Fruit fly (Drosophila melanogaster): Measurements from ENCODE around the gene nonC.

nonC gene

dm6 chrX:6778780-6779179, 45.5 kb upstream of the nonC start:
- TF ChIP-seq Sox14 (GFP tag; optimal IDR thresholded peaks at IDR 0.05) (no peak), Sox102F (GFP tag; optimal IDR thresholded peaks at IDR 0.05) (no peak), Ets96B (tag; optimal IDR thresholded peaks at IDR 0.05) (peak; percentile 5), CG7368 (GFP tag; optimal IDR thresholded peaks at IDR 0.05) (no peak), vri (GFP tag; optimal IDR thresholded peaks at IDR 0.05) (no peak), Hr39 (GFP tag; optimal IDR thresholded peaks at IDR 0.05) (peak; percentile 20), cyc (GFP tag; optimal IDR thresholded peaks at IDR 0.05) (peak; percentile 4), Blimp-1 (GFP tag; optimal IDR thresholded peaks at IDR 0.05) (no peak), CG32006 (GFP tag; optimal IDR thresholded peaks at IDR 0.05) (peak; percentile 21), Eip75B (GFP tag; optimal IDR thresholded peaks at IDR 0.05) (no peak), Sox15 (GFP tag; optimal IDR thresholded peaks at IDR 0.05) (no peak), dsx (GFP tag; optimal IDR thresholded peaks at IDR 0.05; ENCODE audit: poor library complexity, severe bottlenecking) (no peak), esn (GFP tag; optimal IDR thresholded peaks at IDR 0.05) (no peak), topi (GFP tag; optimal IDR thresholded peaks at IDR 0.05) (no peak), achi (GFP tag; optimal IDR thresholded peaks at IDR 0.05) (no peak), Eip93F (GFP tag; optimal IDR thresholded peaks at IDR 0.05) (no peak), CG10669 (GFP tag; optimal IDR thresholded peaks at IDR 0.05) (peak; percentile 37), CG15336 (GFP tag; IDR thresholded peaks at IDR 0.05) (no peak), CG9139 (GFP tag; optimal IDR thresholded peaks at IDR 0.05) (no peak), eg (GFP tag; IDR thresholded peaks at IDR 0.05) (no peak), Eip78C (GFP tag) (peak; percentile 78), OdsH (GFP tag; optimal IDR thresholded peaks at IDR 0.05) (peak; percentile 32), pdm3 (GFP tag; optimal IDR thresholded peaks at IDR 0.05) (peak; percentile 1), Gug (GFP tag; IDR thresholded peaks at IDR 0.05) (no peak), CG31627 (GFP tag; optimal IDR thresholded peaks at IDR 0.05) (peak; percentile 20), lz (GFP tag; optimal IDR thresholded peaks at IDR 0.05) (peak; percentile 1), CG8632 (GFP tag; optimal IDR thresholded peaks at IDR 0.05) (no peak), svp (GFP tag) (peak; percentile 68), acj6 (GFP tag; optimal IDR thresholded peaks at IDR 0.05) (peak; percentile 9), CG6808 (GFP tag; optimal IDR thresholded peaks at IDR 0.05) (peak; percentile 0), net (GFP tag; optimal IDR thresholded peaks at IDR 0.05) (no peak), fd59A (GFP tag; optimal IDR thresholded peaks at IDR 0.05) (no peak), Hr4 (GFP tag; optimal IDR thresholded peaks at IDR 0.05) (peak; percentile 13), CG6792 (GFP tag; optimal IDR thresholded peaks at IDR 0.05) (no peak), CG6163 (GFP tag; IDR thresholded peaks at IDR 0.05) (no peak)

dm6 chrX:6779609-6780139, 44.6 kb upstream of the nonC start, which contains the start of gene shf:
TSS of gene shf (minus strand) at chrX:6779659.
- TF ChIP-seq CG6808 (GFP tag; optimal IDR thresholded peaks at IDR 0.05) (no peak), Met (GFP tag; optimal IDR thresholded peaks at IDR 0.05) (no peak), fd85E (GFP tag; optimal IDR thresholded peaks at IDR 0.05) (no peak), Hr4 (GFP tag; optimal IDR thresholded peaks at IDR 0.05) (peak; percentile 46), CG3032 (tag; optimal IDR thresholded peaks at IDR 0.05) (peak; percentile 20), net (GFP tag; optimal IDR thresholded peaks at IDR 0.05) (no peak), lz (GFP tag; optimal IDR thresholded peaks at IDR 0.05) (peak; percentile 22), esn (GFP tag; optimal IDR thresholded peaks at IDR 0.05) (peak; percentile 56), CG15336 (GFP tag; IDR thresholded peaks at IDR 0.05) (peak; percentile 35; the same call in 1 of the 2 replicates), Eip78C (GFP tag) (peak; percentile 73), CG8632 (GFP tag; optimal IDR thresholded peaks at IDR 0.05) (no peak), CG7368 (GFP tag; optimal IDR thresholded peaks at IDR 0.05) (peak; percentile 12), Ets96B (tag; optimal IDR thresholded peaks at IDR 0.05) (peak; percentile 9), CG31627 (GFP tag; optimal IDR thresholded peaks at IDR 0.05) (peak; percentile 3), Sox102F (GFP tag; optimal IDR thresholded peaks at IDR 0.05) (peak; percentile 18), fd59A (GFP tag; optimal IDR thresholded peaks at IDR 0.05) (peak; percentile 4), eg (GFP tag; IDR thresholded peaks at IDR 0.05) (0 out of 3 replicates have a peak, but pooled peaks have one; percentile 32), CG8119 (GFP tag; IDR thresholded peaks at IDR 0.05) (peak; percentile 21; the same call in 1 of the 3 replicates), CG11294 (GFP tag; IDR thresholded peaks at IDR 0.05) (no peak), topi (GFP tag; optimal IDR thresholded peaks at IDR 0.05) (peak; percentile 37), dsx (GFP tag; optimal IDR thresholded peaks at IDR 0.05; ENCODE audit: poor library complexity, severe bottlenecking) (peak; percentile 6), achi (GFP tag; optimal IDR thresholded peaks at IDR 0.05) (peak; percentile 39), spab (GFP tag; optimal IDR thresholded peaks at IDR 0.05) (no peak), CG6163 (GFP tag; IDR thresholded peaks at IDR 0.05) (no peak)

Measured in whole organism, prepupa.